Fruit fly (Drosophila melanogaster): ENCODE data around the gene CG31463.

Gene CG31463

dm6 chr3R:8284234-8284633 lies 7.9 kb upstream of the CG31463 start:
- no peak for TF ChIP-seq CG17801 (GFP tag; optimal IDR thresholded peaks at IDR 0.05; ENCODE audit: partially characterized antibody)

dm6 chr3R:8285727-8286344 lies 6.3 kb upstream of the CG31463 start:
- TF ChIP-seq CG17801 (GFP tag; optimal IDR thresholded peaks at IDR 0.05; ENCODE audit: partially characterized antibody), result no peak

dm6 chr3R:8287697-8288096 lies 4.4 kb upstream of the CG31463 start, which contains the start of gene Nazo:
Gene Nazo, plus strand, starts transcription at chr3R:8287876.
- no peak for TF ChIP-seq CG17801 (GFP tag; optimal IDR thresholded peaks at IDR 0.05; ENCODE audit: partially characterized antibody)

- TF ChIP-seq CG17801 (GFP tag; optimal IDR thresholded peaks at IDR 0.05; ENCODE audit: partially characterized antibody), result no peak
These were observed 3.3 kb upstream of the CG31463 start for dm6 chr3R:8288790-8289189.

dm6 chr3R:8290478-8290877 lies 1.7 kb upstream of the CG31463 start, which contains the start of gene CG11672:
Gene CG11672, minus strand, starts transcription at chr3R:8290578.
- no peak for TF ChIP-seq CG17801 (GFP tag; optimal IDR thresholded peaks at IDR 0.05; ENCODE audit: partially characterized antibody)

dm6 chr3R:8290940-8291339 lies 1.2 kb upstream of the CG31463 start, which contains the start of gene CG31464:
Gene CG31464, plus strand, starts transcription at chr3R:8291240.
- TF ChIP-seq CG17801 (GFP tag; optimal IDR thresholded peaks at IDR 0.05; ENCODE audit: partially characterized antibody), result no peak

- no peak for TF ChIP-seq CG17801 (GFP tag; optimal IDR thresholded peaks at IDR 0.05; ENCODE audit: partially characterized antibody)
These were observed 9.0 kb downstream of the CG31463 start, which contains the start of the genes CG9626 and mRpL1 for dm6 chr3R:8300928-8301752. Gene CG9626, minus strand, starts transcription at chr3R:8300978. Gene mRpL1, plus strand, starts transcription at chr3R:8301440.

- no peak for TF ChIP-seq CG17801 (GFP tag; optimal IDR thresholded peaks at IDR 0.05; ENCODE audit: partially characterized antibody)
These were observed 11.7 kb downstream of the CG31463 start, which contains the start of gene nac for dm6 chr3R:8303848-8304247. Gene nac, minus strand, starts transcription at chr3R:8304023.

- peak; percentile 37 for TF ChIP-seq CG17801 (GFP tag; optimal IDR thresholded peaks at IDR 0.05; ENCODE audit: partially characterized antibody)
These were observed 13.0 kb downstream of the CG31463 start, which contains the start of gene Sgt1 for dm6 chr3R:8305110-8305509. Gene Sgt1, minus strand, starts transcription at chr3R:8305274.

- no peak for TF ChIP-seq CG17801 (GFP tag; optimal IDR thresholded peaks at IDR 0.05; ENCODE audit: partially characterized antibody)
These were observed 14.2 kb downstream of the CG31463 start for dm6 chr3R:8306188-8306926.

- no peak for TF ChIP-seq CG17801 (GFP tag; optimal IDR thresholded peaks at IDR 0.05; ENCODE audit: partially characterized antibody)
These were observed 14.8 kb downstream of the CG31463 start for dm6 chr3R:8306927-8307261.

- TF ChIP-seq CG17801 (GFP tag; optimal IDR thresholded peaks at IDR 0.05; ENCODE audit: partially characterized antibody), result no peak
These were observed 15.1 kb downstream of the CG31463 start for dm6 chr3R:8307283-8307682.

dm6 chr3R:8308515-8308959 lies 16.4 kb downstream of the CG31463 start, which contains the start of gene tex:
Gene tex, minus strand, starts transcription at chr3R:8308645.
- TF ChIP-seq CG17801 (GFP tag; optimal IDR thresholded peaks at IDR 0.05; ENCODE audit: partially characterized antibody), result no peak

- TF ChIP-seq CG17801 (GFP tag; optimal IDR thresholded peaks at IDR 0.05; ENCODE audit: partially characterized antibody), result no peak
These were observed 18.5 kb downstream of the CG31463 start, which contains the start of gene CG11693 for dm6 chr3R:8310678-8311077. Gene CG11693, minus strand, starts transcription at chr3R:8310778.

- TF ChIP-seq CG17801 (GFP tag; optimal IDR thresholded peaks at IDR 0.05; ENCODE audit: partially characterized antibody), result no peak
These were observed 19.9 kb downstream of the CG31463 start, which contains the start of the genes CG11694 and CG11698 for dm6 chr3R:8312037-8312436. Gene CG11694, minus strand, starts transcription at chr3R:8312137. Gene CG11698, plus strand, starts transcription at chr3R:8312188.

Measured in ovary, adult (tissue).